Fruit fly (Drosophila melanogaster) whole organism, embryonic: ENCODE measurements around the gene CG7239.
A peak's percentile ranks its signal among the peaks of the same experiment; 100 is the strongest.

Experiments
- CG11560 ChIP-seq: fragments of 200-800 bp; sonication (Bioruptor generic); IDR thresholded peaks from 3 replicates; pipeline ENCODE4 v1.3.6; 2022; ENCODE audit warnings: missing biosample characterization, missing genetic modification characterization
- CG2889 ChIP-seq: fragments of 200-800 bp; sonication (Bioruptor generic); IDR thresholded peaks from 3 replicates; pipeline ENCODE4 v1.3.6; 2022; ENCODE audit warnings: missing biosample characterization, missing genetic modification characterization
- CG4282 ChIP-seq: fragments of 200-800 bp; sonication (Bioruptor generic); optimal IDR thresholded peaks from 2 replicates; lab custom pipeline; 2016; ENCODE audit warnings: missing biosample characterization, missing genetic modification characterization
- CG7556 ChIP-seq: fragments of 200-800 bp; sonication (Bioruptor generic); optimal IDR thresholded peaks from 2 replicates; lab custom pipeline; 2017; ENCODE audit warnings: missing biosample characterization, mild to moderate bottlenecking, missing genetic modification characterization
- CG8281 ChIP-seq: fragments of 200-800 bp; sonication (Bioruptor generic); optimal IDR thresholded peaks from 2 replicates; lab custom pipeline; 2018; ENCODE audit warnings: missing biosample characterization, mild to moderate bottlenecking, missing genetic modification characterization, moderate library complexity
- Dad ChIP-seq: fragments of 200-800 bp; sonication (Bioruptor generic); optimal IDR thresholded peaks from 3 replicates; lab custom pipeline; 2016; ENCODE audit warnings: missing biosample characterization, missing genetic modification characterization
- Dfd ChIP-seq, 2 experiments: fragments of >200 bp; optimal IDR thresholded peaks; 2 replicates each; lab custom pipeline; 2017; ENCODE audit warnings: missing biosample characterization in 2 of 2, missing genetic modification characterization in 2 of 2
- Fer3 ChIP-seq: fragments of 200-800 bp; sonication (Bioruptor generic); optimal IDR thresholded peaks from 2 replicates; lab custom pipeline; 2018; ENCODE audit warnings: missing biosample characterization, mild to moderate bottlenecking, missing genetic modification characterization, moderate library complexity
- Hr78 ChIP-seq, 2 experiments: fragments of 200-800 bp in 1 of 2; fragments of >200 bp in 1 of 2; sonication (Bioruptor generic) in 1 of 2; optimal IDR thresholded peaks; 2 replicates each; lab custom pipeline; 2017 to 2019; ENCODE audit warnings: missing biosample characterization in 2 of 2, missing genetic modification characterization in 2 of 2, mild to moderate bottlenecking in 1 of 2, moderate library complexity in 1 of 2
- Lim3 ChIP-seq: fragments of 200-800 bp; sonication (Bioruptor generic); IDR thresholded peaks from 2 replicates; pipeline ENCODE4 v1.3.6; 2022; ENCODE audit warnings: missing biosample characterization, missing genetic modification characterization
- NC2α ChIP-seq: fragments of 200-800 bp; sonication (Bioruptor generic); optimal IDR thresholded peaks from 2 replicates; lab custom pipeline; 2016; ENCODE audit warnings: missing biosample characterization, missing genetic modification characterization
- cwo ChIP-seq: fragments of 200-800 bp; sonication (Bioruptor generic); optimal IDR thresholded peaks from 3 replicates; lab custom pipeline; 2017; ENCODE audit warnings: missing biosample characterization, missing genetic modification characterization, mild to moderate bottlenecking, moderate library complexity, missing genetic modification reagents

- no peak for TF ChIP-seq Lim3 (GFP tag; lab: Robert Waterston, UW)
- no peak for TF ChIP-seq NC2α (GFP tag; lab: Kevin White, UChicago)
- TF ChIP-seq cwo (GFP tag; lab: Kevin White, UChicago) = no peak
- no peak for TF ChIP-seq Fer3 (tag; lab: Kevin White, UChicago)
- TF ChIP-seq Dfd (GFP tag; optimal IDR thresholded peaks at IDR 0.05; lab: Kevin White, UChicago) = no peak
- TF ChIP-seq CG8281 (tag; lab: Kevin White, UChicago) = no peak
- TF ChIP-seq Hr78 (GFP tag; optimal IDR thresholded peaks at IDR 0.05; lab: Kevin White, UChicago) = no peak
- TF ChIP-seq CG11560 (tag; lab: Robert Waterston, UW) = no peak
- no peak for TF ChIP-seq CG7556 (GFP tag; lab: Kevin White, UChicago)
- peak; percentile 78 for TF ChIP-seq CG2889 (GFP tag; lab: Robert Waterston, UW)
- TF ChIP-seq CG4282 (GFP tag; lab: Kevin White, UChicago) = no peak
- TF ChIP-seq Dad (GFP tag; lab: Kevin White, UChicago) = no peak
These were observed 3.2 kb downstream of the CG7239 start, which contains the start of gene CG11034 for dm6 chr2L:5805091-5805817.
